Comparison of ENCODE assay signal across 2 fruit fly cellular contexts in the genomic region with DNA sequence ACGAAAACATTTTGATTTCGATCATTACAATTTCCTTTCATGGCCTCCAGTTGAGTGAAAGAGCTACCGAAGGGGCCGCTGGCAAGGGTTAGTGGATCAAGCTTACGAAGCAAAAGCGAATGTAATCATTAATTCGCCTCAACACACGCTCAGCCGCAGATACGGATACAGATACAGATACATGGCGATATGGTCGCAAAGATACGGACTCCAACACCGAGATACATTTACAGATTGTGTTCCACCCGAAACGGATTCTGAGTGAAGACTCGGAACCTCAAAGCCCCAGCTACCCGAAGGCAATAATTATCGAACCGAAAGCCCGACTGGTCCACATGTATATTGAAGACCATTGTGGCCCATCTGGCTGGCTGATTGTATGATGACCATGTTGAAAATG.
TF ChIP-seq lines count a peak whose summit lies in the region.

No protein-coding gene starts in this region.

- TF ChIP-seq CTCF in whole organism, embryonic (GFP tag; optimal IDR thresholded peaks at IDR 0.05; lab: Kevin White, UChicago), result no peak

TF ChIP-seq in whole organism, embryonic, 481 proteins besides CTCF, POLR2A, EP300 and RAD21:
- TF ChIP-seq twi (tag; optimal IDR thresholded peaks at IDR 0.05; lab: Kevin White, UChicago) (no peak), CG13894 (tag; optimal IDR thresholded peaks at IDR 0.05; lab: Kevin White, UChicago) (peak; percentile 25), grn (GFP tag; optimal IDR thresholded peaks at IDR 0.05; lab: Kevin White, UChicago) (peak; percentile 64), Deaf1 (tag; optimal IDR thresholded peaks at IDR 0.05; lab: Kevin White, UChicago) (peak; percentile 30), Awh (GFP tag; IDR thresholded peaks at IDR 0.05; lab: Robert Waterston, UW) (peak; percentile 34; the same call in 1 of the 2 replicates), wdn (GFP tag; IDR thresholded peaks at IDR 0.05; lab: Robert Waterston, UW) (no peak)

TF ChIP-seq in whole organism, prepupa, 60 proteins besides CTCF, POLR2A, EP300 and RAD21:
- TF ChIP-seq CG31627 (GFP tag; optimal IDR thresholded peaks at IDR 0.05; lab: Kevin White, UChicago) (no peak), CG15336 (GFP tag; IDR thresholded peaks at IDR 0.05; lab: Robert Waterston, UW) (no peak), Ets21C (GFP tag; optimal IDR thresholded peaks at IDR 0.05; lab: Kevin White, UChicago) (no peak), Eip78C (GFP tag; lab: Kevin White, UChicago) (peak; percentile 51), svp (GFP tag; lab: Kevin White, UChicago) (no peak), spab (GFP tag; optimal IDR thresholded peaks at IDR 0.05; lab: Kevin White, UChicago) (no peak), CG6854 (GFP tag; optimal IDR thresholded peaks at IDR 0.05; lab: Kevin White, UChicago) (peak; percentile 49), CG8119 (GFP tag; IDR thresholded peaks at IDR 0.05; lab: Robert Waterston, UW) (no peak), cyc (GFP tag; optimal IDR thresholded peaks at IDR 0.05; lab: Kevin White, UChicago) (no peak), fd59A (GFP tag; optimal IDR thresholded peaks at IDR 0.05; lab: Kevin White, UChicago) (no peak)

Comparison
In these comparisons a context has a peak if more than half of its experiments do, and no peak if none do; other contexts are left out.
1. Of the 7 proteins assayed by ChIP-seq in both whole organism, embryonic and whole organism, prepupa: peak only in whole organism, embryonic: none; only in whole organism, prepupa: CG6854; in both: none; in neither: 6.